Fruit fly (Drosophila melanogaster) whole organism, adult: Measurements from ENCODE around the gene gcm2.
A peak's percentile ranks its signal among the peaks of the same experiment; 100 is the strongest.

Source experiments
- CG11617 ChIP-seq: fragments of 200-800 bp; sonication (Bioruptor generic); optimal IDR thresholded peaks from 2 replicates; lab custom pipeline; 2017; ENCODE audit warnings: mild to moderate bottlenecking, missing biosample characterization, missing genetic modification reagents, missing genetic modification characterization
- CG12768 ChIP-seq: fragments of 200-800 bp; sonication (Bioruptor generic); optimal IDR thresholded peaks from 2 replicates; lab custom pipeline; 2017; ENCODE audit warnings: missing biosample characterization, missing genetic modification characterization, mild to moderate bottlenecking, moderate library complexity, missing genetic modification reagents
- CG14711 ChIP-seq: fragments of 200-800 bp; sonication (Bioruptor generic); optimal IDR thresholded peaks from 2 replicates; lab custom pipeline; 2018; ENCODE audit warnings: missing biosample characterization, mild to moderate bottlenecking, missing genetic modification characterization, moderate library complexity
- CG1620 ChIP-seq: fragments of 200-800 bp; sonication (Bioruptor generic); optimal IDR thresholded peaks from 2 replicates; lab custom pipeline; 2016; ENCODE audit warnings: missing biosample characterization, missing genetic modification characterization
- CG33017 ChIP-seq: fragments of 200-800 bp; sonication (Bioruptor generic); optimal IDR thresholded peaks from 2 replicates; lab custom pipeline; 2018; ENCODE audit warnings: missing biosample characterization, mild to moderate bottlenecking, missing genetic modification characterization, moderate library complexity
- CG5204 ChIP-seq: fragments of 200-800 bp; sonication (Bioruptor generic); optimal IDR thresholded peaks from 2 replicates; lab custom pipeline; 2016; ENCODE audit warnings: missing biosample characterization, missing genetic modification characterization
- CG7045 ChIP-seq: fragments of 200-800 bp; sonication (Bioruptor generic); optimal IDR thresholded peaks from 2 replicates; lab custom pipeline; 2017; ENCODE audit warnings: missing biosample characterization, mild to moderate bottlenecking, missing genetic modification characterization
- CG7101 ChIP-seq: fragments of 200-800 bp; sonication (Bioruptor generic); optimal IDR thresholded peaks from 2 replicates; lab custom pipeline; 2018; ENCODE audit warnings: missing biosample characterization, mild to moderate bottlenecking, missing genetic modification characterization, moderate library complexity
- Clk ChIP-seq: fragments of 200-800 bp; sonication (Bioruptor generic); optimal IDR thresholded peaks from 2 replicates; lab custom pipeline; 2017; ENCODE audit warnings: missing biosample characterization, missing genetic modification characterization
- Crg-1 ChIP-seq: fragments of 200-800 bp; sonication (Bioruptor generic); optimal IDR thresholded peaks from 2 replicates; lab custom pipeline; 2016; ENCODE audit warnings: missing biosample characterization, missing genetic modification characterization
- Hr96 ChIP-seq: fragments of 200-800 bp; sonication (Bioruptor generic); optimal IDR thresholded peaks from 2 replicates; lab custom pipeline; 2016; ENCODE audit warnings: missing biosample characterization, missing genetic modification characterization
- Mnt ChIP-seq: fragments of 200-800 bp; sonication (Bioruptor generic); optimal IDR thresholded peaks from 2 replicates; lab custom pipeline; 2016; ENCODE audit warnings: missing biosample characterization, mild to moderate bottlenecking, missing genetic modification characterization
- bab1 ChIP-seq: fragments of 200-800 bp; sonication (Bioruptor generic); optimal IDR thresholded peaks from 3 replicates; lab custom pipeline; 2019; ENCODE audit warnings: missing biosample characterization, mild to moderate bottlenecking, missing genetic modification characterization, moderate library complexity
- cic ChIP-seq: fragments of 200-800 bp; sonication (Bioruptor generic); optimal IDR thresholded peaks from 2 replicates; lab custom pipeline; 2017; ENCODE audit warnings: missing biosample characterization, mild to moderate bottlenecking, missing genetic modification characterization, moderate library complexity
- cnc ChIP-seq, 2 experiments: fragments of >200 bp; optimal IDR thresholded peaks; 2 replicates each; lab custom pipeline; 2017
- kay ChIP-seq: fragments of 200-800 bp; sonication (Bioruptor generic); peaks from one replicate; lab custom pipeline; 2016; ENCODE audit warnings: missing biosample characterization, missing genetic modification characterization, borderline replicate concordance
- ovo ChIP-seq: fragments of 200-800 bp; sonication (Bioruptor generic); optimal IDR thresholded peaks from 2 replicates; lab custom pipeline; 2016; ENCODE audit warnings: missing biosample characterization, missing genetic modification characterization
- pad ChIP-seq: fragments of 200-800 bp; sonication (Bioruptor generic); optimal IDR thresholded peaks from 3 replicates; lab custom pipeline; 2017; ENCODE audit warnings: missing biosample characterization, missing genetic modification characterization, mild to moderate bottlenecking, moderate library complexity, missing genetic modification reagents
- tj ChIP-seq: fragments of 200-800 bp; sonication (Bioruptor generic); optimal IDR thresholded peaks from 3 replicates; lab custom pipeline; 2017; ENCODE audit warnings: missing biosample characterization, mild to moderate bottlenecking, missing genetic modification characterization, moderate library complexity
- toe ChIP-seq: fragments of 200-800 bp; sonication (Bioruptor generic); optimal IDR thresholded peaks from 2 replicates; lab custom pipeline; 2016; ENCODE audit warnings: missing biosample characterization, missing genetic modification characterization

gcm2 gene

dm6 chr2L:9616654-9617053 lies 8.3 kb downstream of the gcm2 start:
- TF ChIP-seq bab1 (GFP tag; lab: Kevin White, UChicago), result peak; percentile 40
- TF ChIP-seq Hr96, result no peak
- peak; percentile 14 for TF ChIP-seq CG33017 (tag; lab: Kevin White, UChicago)
- no peak for TF ChIP-seq CG5204 (GFP tag; lab: Kevin White, UChicago)
- TF ChIP-seq Mnt (GFP tag; lab: Kevin White, UChicago), result peak; percentile 80
- no peak for TF ChIP-seq kay (GFP tag; lab: Kevin White, UChicago)
- TF ChIP-seq CG1620 (GFP tag; lab: Kevin White, UChicago), result peak; percentile 70
- TF ChIP-seq CG14711, result no peak
- TF ChIP-seq ovo, result peak; percentile 49
- TF ChIP-seq CG7045 (GFP tag; lab: Kevin White, UChicago), result no peak
- TF ChIP-seq CG12768 (GFP tag; lab: Kevin White, UChicago), result no peak
- TF ChIP-seq CG7101, result peak; percentile 12
- TF ChIP-seq pad, result no peak
- peak; percentile 5 for TF ChIP-seq cic (GFP tag; lab: Kevin White, UChicago)
- no peak for TF ChIP-seq toe (GFP tag; lab: Kevin White, UChicago)
- peak; percentile 42 for TF ChIP-seq CG11617 (GFP tag; lab: Kevin White, UChicago)
- TF ChIP-seq Clk (GFP tag; lab: Kevin White, UChicago), result no peak
- no peak for TF ChIP-seq cnc (optimal IDR thresholded peaks at IDR 0.05; lab: Kevin White, UChicago)
- TF ChIP-seq tj (GFP tag; lab: Kevin White, UChicago), result peak; percentile 59
- peak; percentile 49 for TF ChIP-seq Crg-1 (GFP tag; lab: Kevin White, UChicago)

dm6 chr2L:9617908-9618307 lies 9.5 kb downstream of the gcm2 start:
- TF ChIP-seq Clk (GFP tag; lab: Kevin White, UChicago), result no peak
- TF ChIP-seq toe (GFP tag; lab: Kevin White, UChicago), result no peak
- peak; percentile 33 for TF ChIP-seq kay (GFP tag; lab: Kevin White, UChicago)
- peak; percentile 69 for TF ChIP-seq bab1 (GFP tag; lab: Kevin White, UChicago)
- TF ChIP-seq tj (GFP tag; lab: Kevin White, UChicago), result no peak
- TF ChIP-seq CG14711, result peak; percentile 29
- no peak for TF ChIP-seq pad

- TF ChIP-seq CG11617 (GFP tag; lab: Kevin White, UChicago), result no peak
- peak; percentile 71 for TF ChIP-seq kay (GFP tag; lab: Kevin White, UChicago)
- TF ChIP-seq cic (GFP tag; lab: Kevin White, UChicago), result peak; percentile 42
- peak; percentile 4 for TF ChIP-seq pad
Observed at dm6 chr2L:9618871-9619270, 10.5 kb downstream of the gcm2 start.

dm6 chr2L:9619925-9620324 lies 11.6 kb downstream of the gcm2 start:
- no peak for TF ChIP-seq Crg-1 (GFP tag; lab: Kevin White, UChicago)
- TF ChIP-seq cic (GFP tag; lab: Kevin White, UChicago), result peak; percentile 94
- peak; percentile 81 for TF ChIP-seq kay (GFP tag; lab: Kevin White, UChicago)

- no peak for TF ChIP-seq cic (GFP tag; lab: Kevin White, UChicago)
- no peak for TF ChIP-seq Clk (GFP tag; lab: Kevin White, UChicago)
- no peak for TF ChIP-seq tj (GFP tag; lab: Kevin White, UChicago)
- no peak for TF ChIP-seq Hr96
- no peak for TF ChIP-seq CG1620 (GFP tag; lab: Kevin White, UChicago)
- TF ChIP-seq ovo, result no peak
- TF ChIP-seq CG7045 (GFP tag; lab: Kevin White, UChicago), result no peak
- TF ChIP-seq Crg-1 (GFP tag; lab: Kevin White, UChicago), result no peak
- no peak for TF ChIP-seq kay (GFP tag; lab: Kevin White, UChicago)
Observed at dm6 chr2L:9625185-9625584, 16.8 kb downstream of the gcm2 start, which contains the start of gene CG31882. Gene CG31882, minus strand, starts transcription at chr2L:9625285.

- no peak for TF ChIP-seq CG12768 (GFP tag; lab: Kevin White, UChicago)
- TF ChIP-seq cic (GFP tag; lab: Kevin White, UChicago), result peak; percentile 17
Observed at dm6 chr2L:9633098-9633497, 24.7 kb downstream of the gcm2 start.

dm6 chr2L:9633811-9634436 lies 25.6 kb downstream of the gcm2 start, which contains the start of gene Apoltp:
Gene Apoltp, plus strand, starts transcription at chr2L:9634179.
- no peak for TF ChIP-seq CG33017 (tag; lab: Kevin White, UChicago)
- no peak for TF ChIP-seq Crg-1 (GFP tag; lab: Kevin White, UChicago)
- peak; percentile 7 for TF ChIP-seq kay (GFP tag; lab: Kevin White, UChicago)
- TF ChIP-seq CG7101, result peak; percentile 14
- peak; percentile 18 for TF ChIP-seq Hr96
- no peak for TF ChIP-seq CG12768 (GFP tag; lab: Kevin White, UChicago)
